Worm (Caenorhabditis elegans) whole organism, L1 larva: ENCODE results near the gene F26F2.7.

Experiments used
- fos-1 ChIP-seq: fragments of 150-350 bp; optimal IDR thresholded peaks from 2 replicates; lab custom pipeline; 2014; ENCODE audit warnings: missing biosample characterization, missing genetic modification characterization
- lin-35 ChIP-seq, 2 experiments: fragments of 150-350 bp; optimal IDR thresholded peaks; 2 replicates each; lab custom pipeline; 2014; ENCODE audit warnings: missing biosample characterization in 2 of 2, missing genetic modification characterization in 2 of 2, missing genetic modification reagents in 2 of 2
- nhr-237 ChIP-seq: fragments of 150-350 bp; optimal IDR thresholded peaks from 2 replicates; lab custom pipeline; 2014; ENCODE audit warnings: missing biosample characterization, missing genetic modification characterization

DNA sequence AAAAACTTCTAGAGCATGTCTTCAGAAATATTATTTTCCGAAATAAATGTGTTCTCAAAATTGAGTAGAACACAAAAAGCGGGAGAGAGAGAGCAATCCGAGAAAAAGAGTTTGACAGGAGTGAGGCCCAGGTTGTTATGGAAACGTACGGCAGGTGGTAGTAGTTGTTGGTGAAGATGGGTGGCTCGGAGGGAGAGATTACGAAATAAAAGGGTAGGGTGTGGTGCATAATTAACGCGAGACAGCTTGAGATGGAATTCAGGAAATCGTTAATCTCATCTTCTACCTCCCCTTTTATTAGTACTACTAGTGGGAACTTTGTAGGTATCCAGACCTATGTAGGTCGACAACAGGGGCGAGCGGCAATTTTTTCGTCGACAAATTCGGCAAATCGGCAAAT lies 46.7 kb upstream of the F26F2.7 start, which contains the start of gene famh-161:
- TF ChIP-seq nhr-237 (tag; lab: Kevin White, UChicago), result no peak
- no peak for TF ChIP-seq lin-35 (GFP tag; optimal IDR thresholded peaks at IDR 0.05; lab: Kevin White, UChicago)
- TF ChIP-seq fos-1, result no peak
